Worm (Caenorhabditis elegans) whole organism, L3 larva: Measurements from ENCODE around the gene npp-8.
"Not testable (repeated sequence)": the region's sequence is repeated elsewhere in the genome, so short reads cannot be mapped to it uniquely, and the experiment has no call there.

Experiments used
- R02D3.7 ChIP-seq: fragments of 150-350 bp; optimal IDR thresholded peaks from 2 replicates; lab custom pipeline; 2014; ENCODE audit warnings: missing biosample characterization, missing genetic modification characterization
- ZK546.5 ChIP-seq: sonication (generic microtip); optimal IDR thresholded peaks from 2 replicates; lab custom pipeline; 2017; ENCODE audit warnings: missing biosample characterization, missing genetic modification characterization
- aly-2 ChIP-seq: fragments of 150-350 bp; optimal IDR thresholded peaks from 2 replicates; lab custom pipeline; 2014; ENCODE audit warnings: missing biosample characterization, missing genetic modification characterization
- ama-1 ChIP-seq: fragments of 150-350 bp; optimal IDR thresholded peaks from 2 replicates; lab custom pipeline; 2018
- ceh-16 ChIP-seq: sonication (generic microtip); optimal IDR thresholded peaks from 2 replicates; lab custom pipeline; 2017; ENCODE audit warnings: missing biosample characterization, missing genetic modification characterization
- ceh-28 ChIP-seq: fragments of 150-350 bp; optimal IDR thresholded peaks from 2 replicates; lab custom pipeline; 2014; ENCODE audit warnings: missing biosample characterization, missing genetic modification reagents, missing genetic modification characterization
- ceh-82 ChIP-seq: fragments of 150-350 bp; optimal IDR thresholded peaks from 2 replicates; lab custom pipeline; 2014; ENCODE audit warnings: missing biosample characterization, missing genetic modification characterization
- ceh-9 ChIP-seq: sonication (generic microtip); optimal IDR thresholded peaks from 2 replicates; lab custom pipeline; 2018; ENCODE audit warnings: missing biosample characterization, missing genetic modification characterization
- daf-12 ChIP-seq: fragments of 150-350 bp; optimal IDR thresholded peaks from 2 replicates; lab custom pipeline; 2014; ENCODE audit warnings: missing biosample characterization, missing genetic modification reagents, missing genetic modification characterization
- egl-27 ChIP-seq: sonication (generic microtip); optimal IDR thresholded peaks from 4 replicates; lab custom pipeline; 2017; ENCODE audit warnings: missing biosample characterization, missing genetic modification reagents, missing genetic modification characterization
- egl-5 ChIP-seq: fragments of 150-350 bp; optimal IDR thresholded peaks from 2 replicates; lab custom pipeline; 2017; ENCODE audit warnings: missing biosample characterization, missing genetic modification reagents, missing genetic modification characterization, inconsistent platforms
- elt-1 ChIP-seq: fragments of 150-350 bp; optimal IDR thresholded peaks from 2 replicates; lab custom pipeline; 2014; ENCODE audit warnings: missing biosample characterization, missing genetic modification characterization
- elt-2 ChIP-seq: sonication (generic microtip); optimal IDR thresholded peaks from 2 replicates; lab custom pipeline; 2016; ENCODE audit warnings: missing genetic modification reagents, mild to moderate bottlenecking, missing genetic modification characterization, missing compliant biosample characterization
- elt-3 ChIP-seq, 3 experiments: fragments of 150-350 bp in 1 of 3; sonication (generic microtip) in 2 of 3; optimal IDR thresholded peaks; 2 replicates in 2 of 3; 4 replicates in 1 of 3; lab custom pipeline; 2014 to 2017; ENCODE audit warnings: missing biosample characterization in 3 of 3, missing genetic modification characterization in 3 of 3
- eor-1 ChIP-seq, 2 experiments: fragments of 150-350 bp; optimal IDR thresholded peaks; 2 replicates each; lab custom pipeline; 2014 to 2018; ENCODE audit warnings: missing biosample characterization in 2 of 2, missing genetic modification characterization in 2 of 2
- fkh-10 ChIP-seq: sonication (generic microtip); optimal IDR thresholded peaks from 2 replicates; lab custom pipeline; 2017; ENCODE audit warnings: missing biosample characterization, missing genetic modification reagents, missing genetic modification characterization
- fkh-2 ChIP-seq: fragments of 150-350 bp; optimal IDR thresholded peaks from 2 replicates; lab custom pipeline; 2014; ENCODE audit warnings: missing biosample characterization, missing genetic modification reagents, missing genetic modification characterization
- fos-1 ChIP-seq: fragments of 150-350 bp; optimal IDR thresholded peaks from 2 replicates; lab custom pipeline; 2014; ENCODE audit warnings: missing biosample characterization, missing genetic modification characterization
- hmg-11 ChIP-seq: sonication (generic microtip); optimal IDR thresholded peaks from 2 replicates; lab custom pipeline; 2016; ENCODE audit warnings: missing genetic modification characterization, missing compliant biosample characterization
- jun-1 ChIP-seq: fragments of 150-350 bp; optimal IDR thresholded peaks from 2 replicates; lab custom pipeline; 2014; ENCODE audit warnings: missing biosample characterization, missing genetic modification reagents, missing genetic modification characterization
- lin-15B ChIP-seq: fragments of 150-350 bp; optimal IDR thresholded peaks from 2 replicates; lab custom pipeline; 2014; ENCODE audit warnings: missing biosample characterization, missing genetic modification characterization
- lin-39 ChIP-seq: fragments of 150-350 bp; optimal IDR thresholded peaks from 2 replicates; lab custom pipeline; 2018; ENCODE audit warnings: missing biosample characterization, missing genetic modification reagents, missing genetic modification characterization
- lsy-12 ChIP-seq: sonication (generic microtip); optimal IDR thresholded peaks from 2 replicates; lab custom pipeline; 2016; ENCODE audit warnings: mild to moderate bottlenecking, missing genetic modification characterization, missing compliant biosample characterization
- mdl-1 ChIP-seq: fragments of 150-350 bp; optimal IDR thresholded peaks from 2 replicates; lab custom pipeline; 2014; ENCODE audit warnings: missing biosample characterization, missing genetic modification characterization
- mml-1 ChIP-seq: fragments of 150-350 bp; sonication (generic microtip); optimal IDR thresholded peaks from 3 replicates; lab custom pipeline; 2014; ENCODE audit warnings: missing biosample characterization, missing genetic modification characterization
- nfya-1 ChIP-seq: sonication (generic microtip); optimal IDR thresholded peaks from 2 replicates; lab custom pipeline; 2017; ENCODE audit warnings: missing genetic modification characterization, mild to moderate bottlenecking, missing compliant biosample characterization, antibody characterized with exemption, moderate library complexity; ENCODE audit not compliant: insufficient read depth
- nhr-11 ChIP-seq: fragments of 150-350 bp; optimal IDR thresholded peaks from 2 replicates; lab custom pipeline; 2014; ENCODE audit warnings: missing biosample characterization, missing genetic modification characterization
- nhr-12 ChIP-seq: fragments of 150-350 bp; optimal IDR thresholded peaks from 2 replicates; lab custom pipeline; 2014; ENCODE audit warnings: missing biosample characterization, missing genetic modification characterization
- nhr-23 ChIP-seq: fragments of 150-350 bp; optimal IDR thresholded peaks from 2 replicates; lab custom pipeline; 2014; ENCODE audit warnings: missing biosample characterization, missing genetic modification reagents, missing genetic modification characterization
- nhr-237 ChIP-seq: fragments of 150-350 bp; optimal IDR thresholded peaks from 2 replicates; lab custom pipeline; 2014; ENCODE audit warnings: missing biosample characterization, missing genetic modification characterization
- nhr-25 ChIP-seq: sonication (generic microtip); optimal IDR thresholded peaks from 2 replicates; lab custom pipeline; 2017; ENCODE audit warnings: missing biosample characterization, missing genetic modification characterization
- nhr-28 ChIP-seq: fragments of 150-350 bp; optimal IDR thresholded peaks from 2 replicates; lab custom pipeline; 2014; ENCODE audit warnings: missing biosample characterization, missing genetic modification characterization
- nhr-43 ChIP-seq: sonication (generic microtip); optimal IDR thresholded peaks from 2 replicates; lab custom pipeline; 2016; ENCODE audit warnings: mild to moderate bottlenecking, missing genetic modification characterization, missing compliant biosample characterization; ENCODE audit not compliant: poor library complexity, severe bottlenecking
- nhr-67 ChIP-seq: fragments of 150-350 bp; optimal IDR thresholded peaks from 2 replicates; lab custom pipeline; 2014; ENCODE audit warnings: missing biosample characterization, missing genetic modification characterization
- nhr-76 ChIP-seq: fragments of 150-350 bp; sonication (generic microtip); optimal IDR thresholded peaks from 5 replicates; lab custom pipeline; 2014; ENCODE audit warnings: missing biosample characterization, missing genetic modification characterization
- nhr-77 ChIP-seq: fragments of 150-350 bp; optimal IDR thresholded peaks from 2 replicates; lab custom pipeline; 2014; ENCODE audit warnings: missing biosample characterization, missing genetic modification characterization
- pha-4 ChIP-seq: fragments of 150-350 bp; optimal IDR thresholded peaks from 2 replicates; lab custom pipeline; 2014; ENCODE audit warnings: missing biosample characterization, missing genetic modification reagents, missing genetic modification characterization
- pqm-1 ChIP-seq: fragments of 150-350 bp; optimal IDR thresholded peaks from 2 replicates; lab custom pipeline; 2017; ENCODE audit warnings: missing biosample characterization, missing genetic modification characterization, inconsistent platforms
- sea-2 ChIP-seq: fragments of 150-350 bp; sonication (generic microtip); optimal IDR thresholded peaks from 4 replicates; lab custom pipeline; 2014; ENCODE audit warnings: missing biosample characterization, missing genetic modification reagents, missing genetic modification characterization
- skn-1 ChIP-seq: fragments of 150-350 bp; optimal IDR thresholded peaks from 2 replicates; lab custom pipeline; 2014; ENCODE audit warnings: missing biosample characterization, missing genetic modification characterization
- snpc-4 ChIP-seq: fragments of 150-350 bp; optimal IDR thresholded peaks from 2 replicates; lab custom pipeline; 2014; ENCODE audit warnings: missing biosample characterization, missing genetic modification characterization
- tbx-2 ChIP-seq: sonication (generic microtip); optimal IDR thresholded peaks from 2 replicates; lab custom pipeline; 2016; ENCODE audit warnings: mild to moderate bottlenecking, missing genetic modification characterization, missing compliant biosample characterization
- unc-39 ChIP-seq: sonication (generic microtip); optimal IDR thresholded peaks from 4 replicates; lab custom pipeline; 2017; ENCODE audit warnings: missing biosample characterization, missing genetic modification characterization
- unc-62 ChIP-seq: fragments of 150-350 bp; sonication (generic microtip); optimal IDR thresholded peaks from 4 replicates; lab custom pipeline; 2014; ENCODE audit warnings: missing biosample characterization, missing genetic modification reagents, missing genetic modification characterization
- zag-1 ChIP-seq: fragments of 150-350 bp; optimal IDR thresholded peaks from 2 replicates; lab custom pipeline; 2014; ENCODE audit warnings: missing biosample characterization, missing genetic modification characterization
- ztf-11 ChIP-seq: fragments of 150-350 bp; optimal IDR thresholded peaks from 2 replicates; lab custom pipeline; 2014; ENCODE audit warnings: missing biosample characterization, missing genetic modification characterization
- ztf-4 ChIP-seq: fragments of 150-350 bp; optimal IDR thresholded peaks from 2 replicates; lab custom pipeline; 2014; ENCODE audit warnings: missing biosample characterization, missing genetic modification characterization

npp-8 gene

DNA sequence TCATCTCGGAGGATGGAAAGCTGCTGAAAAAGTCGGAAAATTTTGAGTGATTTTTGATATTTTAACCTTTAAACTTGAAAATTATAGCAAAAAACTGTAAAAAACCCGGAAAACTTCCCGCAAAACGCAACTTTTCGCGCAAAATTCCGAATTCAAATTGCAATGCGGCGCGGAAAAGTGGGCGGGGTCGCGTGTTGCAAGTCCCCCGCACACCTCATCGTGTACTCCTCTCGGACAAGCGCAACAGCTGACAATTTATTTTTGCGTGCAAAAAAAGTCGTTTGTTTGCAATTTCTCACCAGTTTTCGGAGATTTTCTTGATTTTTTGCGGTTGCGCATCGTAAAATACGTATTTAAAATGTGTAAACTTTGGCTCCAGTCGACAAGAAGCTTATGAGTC lies at the start of gene npp-8:
npp-8 (minus strand) TSS at position 23 of the 400 bp plus-strand sequence.
- peak; percentile 61 for TF ChIP-seq snpc-4 (tag; lab: Kevin White, UChicago)
- no peak for TF ChIP-seq mdl-1 (tag; lab: Kevin White, UChicago)
- TF ChIP-seq skn-1: peak; percentile 73
- TF ChIP-seq ama-1 (lab: Kevin White, UChicago): peak; percentile 52
- no peak for TF ChIP-seq mml-1
- peak; percentile 84 for TF ChIP-seq pha-4
- TF ChIP-seq elt-3 (tag; optimal IDR thresholded peaks at IDR 0.05; lab: Kevin White, UChicago): no peak
- TF ChIP-seq ztf-11 (tag; lab: Kevin White, UChicago): no peak
- TF ChIP-seq ceh-9: no peak
- no peak for TF ChIP-seq elt-1
- no peak for TF ChIP-seq pqm-1 (tag; lab: Kevin White, UChicago)
- peak; percentile 77 for TF ChIP-seq lin-39 (tag; lab: Kevin White, UChicago)
- peak; percentile 61 for TF ChIP-seq tbx-2
- no peak for TF ChIP-seq unc-39 (tag; lab: Kevin White, UChicago)
- TF ChIP-seq egl-27 (tag; lab: Kevin White, UChicago): peak; percentile 6
- TF ChIP-seq zag-1: no peak
- TF ChIP-seq nhr-77 (tag; lab: Kevin White, UChicago): no peak
- no peak for TF ChIP-seq unc-62 (GFP tag; lab: Kevin White, UChicago)
- TF ChIP-seq nhr-43 (tag; lab: Kevin White, UChicago): no peak
- peak; percentile 67 for TF ChIP-seq ceh-28
- peak; percentile 77 for TF ChIP-seq nhr-23 (tag; lab: Kevin White, UChicago)
- TF ChIP-seq daf-12 (tag; lab: Kevin White, UChicago): no peak
- TF ChIP-seq ztf-4: no peak
- no peak for TF ChIP-seq eor-1 (tag; optimal IDR thresholded peaks at IDR 0.05; lab: Kevin White, UChicago)
- TF ChIP-seq lin-15B (tag; lab: Kevin White, UChicago): peak; percentile 84
- TF ChIP-seq elt-2 (tag; lab: Kevin White, UChicago): peak; percentile 64
- TF ChIP-seq egl-5 (tag; lab: Kevin White, UChicago): no peak
- no peak for TF ChIP-seq ZK546.5
- peak; percentile 74 for TF ChIP-seq nhr-25
- no peak for TF ChIP-seq nhr-237
- TF ChIP-seq aly-2 (tag; lab: Kevin White, UChicago): no peak
- TF ChIP-seq fkh-10 (GFP tag; lab: Kevin White, UChicago): no peak
- no peak for TF ChIP-seq nhr-12 (tag; lab: Kevin White, UChicago)
- TF ChIP-seq nhr-28 (tag; lab: Kevin White, UChicago): no peak
- peak; percentile 93 for TF ChIP-seq hmg-11 (tag; lab: Kevin White, UChicago)
- peak; percentile 55 for TF ChIP-seq R02D3.7 (tag; lab: Kevin White, UChicago)
- no peak for TF ChIP-seq nhr-76 (tag; lab: Kevin White, UChicago)
- peak; percentile 33 for TF ChIP-seq jun-1
- TF ChIP-seq nhr-11 (tag; lab: Kevin White, UChicago): no peak
- peak; percentile 31 for TF ChIP-seq ceh-16 (tag; lab: Kevin White, UChicago)
- peak; percentile 16 for TF ChIP-seq ceh-82 (tag; lab: Kevin White, UChicago)
- TF ChIP-seq nhr-67: no peak
- TF ChIP-seq lsy-12 (tag; lab: Kevin White, UChicago): peak; percentile 86
- peak; percentile 82 for TF ChIP-seq nfya-1 (tag; lab: Kevin White, UChicago)
- no peak for TF ChIP-seq fkh-2
- peak; percentile 4 for TF ChIP-seq fos-1 (tag; lab: Kevin White, UChicago)
- TF ChIP-seq sea-2 (GFP tag; lab: Kevin White, UChicago): no peak
- TF ChIP-seq, all 47 proteins: peak for 20

DNA sequence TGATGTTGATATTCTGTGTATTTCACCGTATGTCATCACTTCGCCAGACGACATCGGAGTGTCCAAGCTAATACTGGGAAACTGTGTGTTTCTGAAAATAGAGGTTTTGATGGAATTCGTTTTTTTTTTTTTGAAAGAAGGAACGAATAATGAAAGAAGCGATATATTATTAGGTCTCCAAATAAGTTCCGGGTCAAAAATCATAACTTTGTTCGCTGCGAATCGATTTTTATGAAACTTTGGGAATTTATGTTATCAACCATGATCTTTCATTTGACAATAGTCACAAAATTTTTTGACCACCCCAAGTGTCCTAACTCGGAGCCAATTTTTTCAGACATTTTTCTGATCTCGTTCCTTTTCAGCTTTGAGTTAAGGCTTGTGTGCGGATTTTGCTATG lies 49.6 kb upstream of the npp-8 start, which contains the start of gene nhr-274:
nhr-274 (minus strand) TSS at position 101 of the 400 bp plus-strand sequence.
- not testable (repeated sequence) for TF ChIP-seq lin-15B (tag; lab: Kevin White, UChicago); nhr-67; lin-39 (tag; lab: Kevin White, UChicago)
